Fruit fly (Drosophila melanogaster) ovary, adult (tissue): ENCODE data around the gene ush.
A peak's percentile ranks its signal among the peaks of the same experiment; 100 is the strongest.

Source experiments
- CG17801 ChIP-seq: fragments of 200-800 bp; optimal IDR thresholded peaks from 2 replicates; lab custom pipeline; 2019; ENCODE audit warnings: missing biosample characterization, mild to moderate bottlenecking, missing genetic modification characterization, moderate library complexity; ENCODE audit not compliant: partially characterized antibody

Gene ush

dm6 chr2L:480638-481399, 4.8 kb downstream of the ush start:
- TF ChIP-seq CG17801 (GFP tag; lab: Kevin White, UChicago): peak; percentile 99

- no peak for TF ChIP-seq CG17801 (GFP tag; lab: Kevin White, UChicago)
These were observed 5.4 kb downstream of the ush start for dm6 chr2L:481400-481756.

dm6 chr2L:481757-482450, 5.9 kb downstream of the ush start:
- TF ChIP-seq CG17801 (GFP tag; lab: Kevin White, UChicago): no peak

- no peak for TF ChIP-seq CG17801 (GFP tag; lab: Kevin White, UChicago)
These were observed 6.4 kb downstream of the ush start for dm6 chr2L:482451-482844.

dm6 chr2L:483347-484280, 7.6 kb downstream of the ush start:
- no peak for TF ChIP-seq CG17801 (GFP tag; lab: Kevin White, UChicago)

- TF ChIP-seq CG17801 (GFP tag; lab: Kevin White, UChicago): no peak
These were observed 8.4 kb downstream of the ush start for dm6 chr2L:484281-484943.

- no peak for TF ChIP-seq CG17801 (GFP tag; lab: Kevin White, UChicago)
These were observed 9.3 kb downstream of the ush start for dm6 chr2L:485127-485824.

- TF ChIP-seq CG17801 (GFP tag; lab: Kevin White, UChicago): no peak
These were observed 9.8 kb downstream of the ush start for dm6 chr2L:485825-486240.

- no peak for TF ChIP-seq CG17801 (GFP tag; lab: Kevin White, UChicago)
These were observed 11.2 kb downstream of the ush start for dm6 chr2L:487171-487570.

dm6 chr2L:487719-488547, 11.9 kb downstream of the ush start:
- no peak for TF ChIP-seq CG17801 (GFP tag; lab: Kevin White, UChicago)

dm6 chr2L:488548-489100, 12.6 kb downstream of the ush start:
- TF ChIP-seq CG17801 (GFP tag; lab: Kevin White, UChicago): no peak

dm6 chr2L:490150-491095, 14.4 kb downstream of the ush start:
- TF ChIP-seq CG17801 (GFP tag; lab: Kevin White, UChicago): peak; percentile 91
